Worm (Caenorhabditis elegans) whole organism, midembryonic: Measurements from ENCODE around the gene ztf-17.

ENCODE experiments used
- T22C8.4 ChIP-seq: fragments of 200-800 bp; sonication (Bioruptor generic); IDR thresholded peaks from 2 replicates; pipeline ENCODE4 v1.3.6; 2022; ENCODE audit warnings: missing genetic modification characterization, missing compliant biosample characterization
- cog-1 ChIP-seq: sonication (generic microtip); optimal IDR thresholded peaks from 2 replicates; lab custom pipeline; 2016; ENCODE audit warnings: missing genetic modification characterization, missing compliant biosample characterization
- flt-1 ChIP-seq: fragments of 200-800 bp; sonication (Bioruptor generic); IDR thresholded peaks from 2 replicates; pipeline ENCODE4 v1.3.6; 2022; ENCODE audit warnings: missing genetic modification characterization, missing compliant biosample characterization
- klf-2 ChIP-seq: fragments of 200-800 bp; sonication (Bioruptor generic); conservative IDR thresholded peaks from 2 replicates; pipeline ENCODE4 v1.3.6; 2022; ENCODE audit warnings: missing genetic modification reagents, missing genetic modification characterization, missing compliant biosample characterization
- med-1 ChIP-seq: sonication (generic microtip); optimal IDR thresholded peaks from 2 replicates; lab custom pipeline; 2017; ENCODE audit warnings: missing genetic modification characterization, mild to moderate bottlenecking, missing compliant biosample characterization, antibody characterized with exemption, missing genetic modification reagents; ENCODE audit not compliant: insufficient read depth
- ref-1 ChIP-seq: fragments of 200-800 bp; sonication (Bioruptor generic); conservative IDR thresholded peaks from 2 replicates; pipeline ENCODE4 v1.3.6; 2022; ENCODE audit warnings: missing genetic modification reagents, missing genetic modification characterization, missing compliant biosample characterization
- tab-1 ChIP-seq: fragments of 200-800 bp; sonication (Bioruptor generic); IDR thresholded peaks from 2 replicates; pipeline ENCODE4 v1.3.6; 2022; ENCODE audit warnings: missing genetic modification characterization, missing compliant biosample characterization
- ztf-23 ChIP-seq: fragments of 200-800 bp; sonication (Bioruptor generic); IDR thresholded peaks from 2 replicates; pipeline ENCODE4 v1.3.6; 2022; ENCODE audit warnings: missing genetic modification reagents, missing genetic modification characterization, missing compliant biosample characterization
- ztf-29 ChIP-seq: fragments of 200-800 bp; sonication (Bioruptor generic); IDR thresholded peaks from 2 replicates; pipeline ENCODE4 v1.3.6; 2022; ENCODE audit warnings: missing genetic modification reagents, missing genetic modification characterization, missing compliant biosample characterization

The ztf-17 gene

ce11 chrII:7838661-7839060, 31.3 kb downstream of the ztf-17 start:
- TF ChIP-seq tab-1 (no peak), ref-1 (no peak), cog-1 (tag; lab: Kevin White, UChicago) (no peak), T22C8.4 (GFP tag; lab: Robert Waterston, UW) (no peak), ztf-23 (GFP tag; lab: Robert Waterston, UW) (no peak), med-1 (no peak), klf-2 (no peak), ztf-29 (GFP tag; lab: Robert Waterston, UW) (no peak), flt-1 (GFP tag; lab: Robert Waterston, UW) (no peak)

- TF ChIP-seq med-1: no peak
Measured at ce11 chrII:7836613-7837226, 33.2 kb downstream of the ztf-17 start.

- no peak for TF ChIP-seq cog-1 (tag; lab: Kevin White, UChicago)
Measured at ce11 chrII:7835314-7835713, 34.6 kb downstream of the ztf-17 start, which contains the start of gene cex-2. cex-2 (minus strand) TSS chrII:7835414.

- TF ChIP-seq tab-1 (no peak), klf-2 (no peak), med-1 (no peak), ztf-23 (GFP tag; lab: Robert Waterston, UW) (no peak), ref-1 (no peak), ztf-29 (GFP tag; lab: Robert Waterston, UW) (no peak), cog-1 (tag; lab: Kevin White, UChicago) (no peak), flt-1 (GFP tag; lab: Robert Waterston, UW) (no peak), T22C8.4 (GFP tag; lab: Robert Waterston, UW) (no peak)
Measured at ce11 chrII:7832054-7832453, 37.9 kb downstream of the ztf-17 start, which contains the start of gene T09A5.14. T09A5.14 (plus strand) TSS chrII:7832354.

ce11 chrII:7829616-7830015, 40.3 kb downstream of the ztf-17 start:
- TF ChIP-seq cog-1 (tag; lab: Kevin White, UChicago) (no peak), ztf-23 (GFP tag; lab: Robert Waterston, UW) (no peak), klf-2 (no peak), T22C8.4 (GFP tag; lab: Robert Waterston, UW) (no peak), flt-1 (GFP tag; lab: Robert Waterston, UW) (no peak), tab-1 (no peak), ref-1 (no peak), med-1 (no peak), ztf-29 (GFP tag; lab: Robert Waterston, UW) (no peak)

- TF ChIP-seq ztf-23 (GFP tag; lab: Robert Waterston, UW) (no peak), T22C8.4 (GFP tag; lab: Robert Waterston, UW) (no peak), klf-2 (no peak), ref-1 (no peak), flt-1 (GFP tag; lab: Robert Waterston, UW) (no peak), ztf-29 (GFP tag; lab: Robert Waterston, UW) (no peak), cog-1 (tag; lab: Kevin White, UChicago) (no peak), med-1 (no peak), tab-1 (no peak)
Measured at ce11 chrII:7827883-7828282, 42.1 kb downstream of the ztf-17 start.

- TF ChIP-seq T22C8.4 (GFP tag; lab: Robert Waterston, UW) (no peak), tab-1 (no peak), cog-1 (tag; lab: Kevin White, UChicago) (no peak), klf-2 (no peak), med-1 (no peak), ztf-23 (GFP tag; lab: Robert Waterston, UW) (no peak), flt-1 (GFP tag; lab: Robert Waterston, UW) (no peak), ref-1 (no peak), ztf-29 (GFP tag; lab: Robert Waterston, UW) (no peak)
Measured at ce11 chrII:7825107-7825506, 44.9 kb downstream of the ztf-17 start, which contains the start of gene srw-62. srw-62 (plus strand) TSS chrII:7825407.

ce11 chrII:7822454-7822853, 47.5 kb downstream of the ztf-17 start, which contains the start of gene irld-47:
irld-47 (minus strand) TSS chrII:7822554.
- TF ChIP-seq ztf-23 (GFP tag; lab: Robert Waterston, UW) (no peak), klf-2 (no peak), ztf-29 (GFP tag; lab: Robert Waterston, UW) (no peak), cog-1 (tag; lab: Kevin White, UChicago) (no peak), ref-1 (no peak), flt-1 (GFP tag; lab: Robert Waterston, UW) (no peak), T22C8.4 (GFP tag; lab: Robert Waterston, UW) (no peak), tab-1 (no peak), med-1 (no peak)

- TF ChIP-seq med-1: no peak
- TF ChIP-seq T22C8.4 (GFP tag; lab: Robert Waterston, UW): no peak
- TF ChIP-seq flt-1 (GFP tag; lab: Robert Waterston, UW): no peak
Measured at ce11 chrII:7819359-7819758, 50.6 kb downstream of the ztf-17 start.

- TF ChIP-seq cog-1 (tag; lab: Kevin White, UChicago) (no peak), T22C8.4 (GFP tag; lab: Robert Waterston, UW) (no peak), tab-1 (no peak)
Measured at ce11 chrII:7817580-7817979, 52.4 kb downstream of the ztf-17 start.
